Worm (Caenorhabditis elegans): ENCODE results near the gene F25E5.2.

DNA sequence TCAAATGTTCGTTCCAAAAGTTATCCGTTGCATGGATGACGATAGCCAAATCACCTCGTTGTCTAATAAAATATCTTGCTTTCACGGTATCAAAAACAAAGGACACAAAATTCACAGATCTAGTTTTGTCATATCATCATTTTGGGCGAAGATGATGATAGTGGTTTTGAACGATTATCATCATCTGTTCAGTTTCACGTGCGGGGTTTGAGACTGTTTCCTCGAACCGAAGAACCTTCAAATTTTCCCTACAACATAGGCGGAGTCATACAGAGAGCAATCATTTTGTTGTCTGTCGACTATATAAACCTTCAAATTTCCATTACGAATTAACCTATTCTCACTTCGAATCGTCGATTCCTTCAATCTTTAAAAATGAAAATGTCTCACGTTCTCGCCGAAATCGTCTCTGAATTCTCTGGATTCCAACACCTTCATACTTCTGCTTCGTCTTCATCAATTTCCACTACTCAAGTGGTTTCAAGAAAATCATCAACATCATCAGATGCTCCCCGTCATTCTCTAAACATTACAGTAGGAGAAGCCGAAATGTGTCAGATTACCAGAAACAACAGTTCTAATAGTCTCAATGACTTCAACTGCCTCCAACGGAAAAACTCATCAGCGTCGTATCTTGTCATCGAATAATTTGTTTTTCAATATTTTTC lies 41.9 kb upstream of the F25E5.2 start, which contains the start of gene F18E3.11:
- TF ChIP-seq T22C8.4 (GFP tag; IDR thresholded peaks at IDR 0.05) (no peak), ztf-23 (GFP tag; IDR thresholded peaks at IDR 0.05) (no peak), klf-2 (GFP tag; conservative IDR thresholded peaks at IDR 0.05) (no peak), ref-1 (GFP tag; conservative IDR thresholded peaks at IDR 0.05) (no peak), ztf-29 (GFP tag; IDR thresholded peaks at IDR 0.05) (no peak), cog-1 (tag; optimal IDR thresholded peaks at IDR 0.05) (no peak), tab-1 (GFP tag; IDR thresholded peaks at IDR 0.05) (no peak), flt-1 (GFP tag; IDR thresholded peaks at IDR 0.05) (no peak), med-1 (GFP tag; optimal IDR thresholded peaks at IDR 0.05; ENCODE audit: insufficient read depth) (no peak)

Measured in whole organism, midembryonic.